Fruit fly (Drosophila melanogaster) whole organism, larva: Measurements from ENCODE around the gene CG32425.

Source experiments
- noc ChIP-seq: fragments of 200-800 bp; sonication (Bioruptor generic); optimal IDR thresholded peaks from 3 replicates; lab custom pipeline; 2019; ENCODE audit warnings: missing biosample characterization, mild to moderate bottlenecking, missing genetic modification characterization, moderate library complexity

Gene CG32425

DNA sequence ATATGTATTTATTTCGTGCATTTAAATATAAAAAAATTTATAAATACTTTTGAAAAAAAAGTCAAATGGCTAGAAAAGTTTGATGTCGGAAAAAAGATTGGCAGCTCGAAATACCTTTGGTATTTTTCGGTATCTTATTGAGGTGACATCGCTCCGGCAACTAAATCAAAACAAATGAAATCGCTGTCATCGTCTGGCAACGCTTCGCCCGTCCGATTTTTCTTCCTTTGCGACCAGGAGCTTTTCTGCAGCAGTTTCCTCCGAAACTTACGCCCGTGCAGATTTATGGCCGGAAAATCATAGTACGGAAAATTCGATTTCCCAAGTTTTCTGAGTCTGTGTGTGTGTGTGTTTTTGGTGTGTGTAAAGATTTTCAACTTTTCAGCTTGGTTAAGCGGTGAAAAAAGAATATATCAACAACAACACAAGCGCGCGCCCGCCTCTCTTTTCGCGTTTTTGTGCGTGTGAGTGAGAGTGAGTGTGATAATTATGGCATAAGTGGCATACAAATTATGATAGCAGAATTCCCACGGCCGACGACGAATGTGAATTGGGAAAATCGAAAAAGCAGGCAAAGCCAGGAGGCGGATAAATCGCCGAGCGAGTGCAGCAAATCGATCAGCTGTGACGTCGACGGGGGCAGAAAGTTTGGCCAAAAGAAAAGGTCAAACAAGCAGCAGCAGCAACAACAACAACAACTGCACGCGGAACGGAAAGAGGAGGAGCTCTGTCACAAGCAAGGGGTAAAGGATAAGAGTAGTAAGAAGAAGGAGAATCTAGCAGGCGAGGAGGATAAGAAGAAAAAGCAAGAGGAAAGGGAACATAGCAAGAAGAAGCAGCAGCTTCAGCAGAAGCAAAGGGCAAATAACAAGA lies at the start of gene CG32425:
Gene CG32425 (plus strand): TSS at position 200 of the 873 bp plus-strand sequence.
- TF ChIP-seq noc (tag; lab: Kevin White, UChicago), result no peak

DNA sequence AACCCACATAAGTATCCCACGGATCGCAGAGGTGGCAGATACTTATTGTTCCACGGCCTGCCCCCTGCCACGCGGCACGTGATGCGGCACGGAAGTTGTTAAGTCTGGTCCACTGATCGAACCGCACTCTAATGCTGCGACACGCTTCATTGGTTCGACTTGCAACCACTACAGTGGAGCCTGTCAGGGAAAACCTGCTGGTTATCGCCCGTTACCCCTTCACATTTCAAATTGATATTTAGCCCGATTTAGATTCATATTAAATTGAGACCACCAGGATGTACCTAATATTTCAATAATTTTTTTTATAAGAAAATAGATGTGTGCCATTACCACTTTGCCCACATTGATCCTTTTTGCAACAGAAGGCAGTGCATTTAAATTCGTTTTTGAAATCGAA lies 49.8 kb upstream of the CG32425 start:
- no peak for TF ChIP-seq noc (tag; lab: Kevin White, UChicago)

DNA sequence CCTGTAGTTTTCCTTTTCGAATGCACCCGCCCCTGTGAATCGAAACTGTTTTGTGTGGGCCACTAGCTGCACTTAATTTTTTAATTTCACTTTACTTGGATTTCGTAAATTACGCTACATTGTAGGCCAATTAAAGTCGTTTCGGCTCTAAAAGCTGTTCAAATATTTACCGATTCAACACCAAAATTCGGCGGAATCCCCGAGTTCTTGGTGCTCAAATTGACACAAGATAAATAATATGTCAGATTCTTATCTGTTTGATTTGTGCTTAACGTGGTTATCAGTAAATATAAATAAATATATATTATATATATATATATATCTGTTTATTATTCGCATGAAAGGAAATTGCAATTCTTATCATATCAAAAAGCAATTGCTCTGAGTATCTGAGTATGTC lies 49.2 kb upstream of the CG32425 start:
- TF ChIP-seq noc (tag; lab: Kevin White, UChicago), result peak; percentile 25

DNA sequence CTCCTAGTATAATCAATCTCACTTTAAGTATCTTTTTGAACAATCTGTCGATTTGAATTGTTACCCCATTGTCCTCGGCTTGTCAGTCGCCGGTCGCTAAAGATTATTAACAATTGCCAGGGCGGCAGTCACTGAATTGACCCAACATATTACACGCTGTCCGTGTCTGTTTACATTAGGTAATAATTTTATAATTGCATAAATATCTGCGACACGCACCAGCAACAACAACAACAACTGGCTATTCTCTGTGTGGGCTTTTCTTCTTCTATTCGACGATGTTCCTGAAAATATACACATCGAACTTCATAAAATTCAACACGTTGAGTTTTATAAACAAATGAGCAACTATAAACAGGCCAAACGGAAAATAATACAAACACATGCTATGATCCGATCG lies 48.4 kb upstream of the CG32425 start:
- no peak for TF ChIP-seq noc (tag; lab: Kevin White, UChicago)

DNA sequence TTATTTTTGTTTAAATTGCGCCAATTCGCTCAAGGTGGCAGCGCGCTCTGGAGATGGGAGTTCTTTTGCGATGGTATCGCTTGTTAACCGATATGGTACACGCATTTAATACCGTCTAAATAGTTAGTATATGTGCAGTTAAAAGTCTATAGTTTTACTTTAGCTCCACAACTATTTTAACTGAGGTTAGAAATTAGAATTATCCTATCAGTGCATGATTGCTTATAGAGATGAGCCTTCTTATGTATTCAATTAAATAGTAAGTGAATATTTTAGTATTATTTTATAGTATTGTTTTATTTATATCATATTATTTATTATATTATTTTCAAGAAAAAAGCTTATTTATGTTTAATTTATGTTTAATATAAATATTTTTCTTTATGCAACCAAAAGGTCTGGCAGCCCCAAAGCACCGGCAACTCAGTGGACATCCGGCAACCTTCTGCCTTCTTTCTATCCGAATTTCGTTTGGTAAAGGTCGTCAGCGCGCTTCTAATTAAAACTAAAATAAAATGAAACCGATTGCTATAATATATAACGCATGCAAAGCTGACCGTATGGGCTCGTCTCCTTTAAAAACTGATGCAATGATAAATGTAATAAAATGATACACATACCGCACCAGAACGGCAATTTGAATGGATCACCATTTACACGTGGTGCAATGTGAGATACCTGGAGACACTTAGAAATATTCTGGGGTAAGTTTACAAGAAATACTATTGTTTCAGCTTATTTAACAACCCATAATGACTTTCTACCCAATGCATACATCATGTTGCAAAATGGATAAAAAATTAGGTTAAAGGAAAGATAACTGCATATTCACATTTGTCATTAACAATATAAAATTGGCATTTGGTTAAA lies 44.1 kb upstream of the CG32425 start, which contains the start of gene CG5199:
Gene CG5199 (minus strand): TSS at position 52 of the 870 bp plus-strand sequence.
- TF ChIP-seq noc (tag; lab: Kevin White, UChicago), result peak; percentile 64

DNA sequence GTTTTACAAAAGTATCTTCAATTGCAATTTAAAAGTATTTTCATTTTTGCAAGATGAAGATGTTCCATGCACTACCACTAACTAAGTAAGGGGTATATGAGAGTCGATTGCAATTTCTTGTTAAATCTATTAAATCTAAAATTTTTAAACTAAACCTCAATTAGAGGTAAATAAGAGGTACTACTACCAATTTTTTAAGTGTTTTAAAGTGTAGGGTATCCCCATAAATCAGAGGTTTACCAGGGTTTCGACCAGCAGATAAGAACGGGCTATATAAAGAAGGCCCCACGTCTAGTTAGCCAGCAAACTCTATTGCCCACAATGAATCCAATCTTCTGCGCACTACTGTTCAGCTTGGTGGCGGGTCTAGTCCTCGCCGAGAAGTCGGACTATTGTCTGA lies 36.7 kb upstream of the CG32425 start, which contains the start of gene mag:
Gene mag (plus strand): TSS at position 301 of the 400 bp plus-strand sequence.
- TF ChIP-seq noc (tag; lab: Kevin White, UChicago), result no peak

DNA sequence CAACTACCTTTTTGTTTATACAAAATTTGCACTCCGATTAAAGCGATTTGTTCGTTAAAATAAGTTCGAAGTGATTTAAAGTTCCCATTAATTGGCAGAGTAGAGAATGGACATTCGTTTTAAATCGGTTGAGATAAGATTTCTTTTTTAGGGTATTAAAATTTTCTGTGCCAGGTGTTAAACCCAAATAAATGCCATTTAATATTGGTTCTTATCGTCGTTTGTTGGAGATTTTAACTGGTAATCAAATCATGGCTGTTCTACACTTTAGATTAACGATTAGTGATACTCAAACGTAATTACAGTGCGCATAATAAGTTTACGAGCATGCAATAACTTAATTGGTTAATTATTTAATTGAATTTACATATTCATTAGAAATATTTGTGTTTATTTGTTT lies 34.7 kb upstream of the CG32425 start:
- TF ChIP-seq noc (tag; lab: Kevin White, UChicago), result peak; percentile 34

DNA sequence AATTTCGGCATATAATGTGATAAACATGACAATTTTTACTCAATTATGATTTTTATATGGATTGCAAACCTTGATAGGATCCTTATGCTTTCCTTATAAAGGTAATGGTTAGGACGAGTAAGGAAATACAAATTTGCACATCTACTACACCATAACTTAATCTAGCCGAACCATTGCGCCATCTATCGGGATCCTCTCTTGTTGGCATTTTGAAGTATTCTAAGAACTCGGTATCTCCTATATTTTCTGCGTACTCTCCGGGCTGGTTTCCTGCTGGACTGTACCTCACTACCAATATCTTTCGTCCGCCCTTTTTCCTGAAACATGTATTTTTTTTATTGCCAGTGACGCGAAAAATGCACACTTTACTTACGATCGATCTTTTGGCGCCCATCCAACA lies 32.4 kb upstream of the CG32425 start, which contains the start of gene atk:
Gene atk (minus strand): TSS at position 186 of the 400 bp plus-strand sequence.
- no peak for TF ChIP-seq noc (tag; lab: Kevin White, UChicago)

DNA sequence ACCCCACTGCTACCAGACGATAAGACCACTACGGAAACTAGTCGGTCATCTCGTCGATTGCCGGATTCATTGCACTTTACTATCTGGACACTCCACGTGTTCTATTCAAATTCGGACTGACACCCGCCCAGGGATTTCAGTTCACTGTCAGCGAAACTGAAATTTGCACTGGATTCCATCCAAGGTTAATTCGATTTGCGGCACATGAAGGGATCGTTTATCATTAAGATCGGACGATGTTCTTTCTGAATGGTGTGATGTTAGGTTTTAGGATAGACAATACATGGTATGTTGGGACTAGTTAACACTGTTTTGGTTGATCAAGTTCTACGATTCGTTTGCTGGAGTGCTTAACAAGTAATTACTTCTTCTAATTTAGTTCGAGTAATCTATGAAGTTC lies 31.2 kb upstream of the CG32425 start, which contains the start of gene CG42764:
Gene CG42764 (minus strand): TSS at position 101 of the 400 bp plus-strand sequence.
- TF ChIP-seq noc (tag; lab: Kevin White, UChicago), result no peak

DNA sequence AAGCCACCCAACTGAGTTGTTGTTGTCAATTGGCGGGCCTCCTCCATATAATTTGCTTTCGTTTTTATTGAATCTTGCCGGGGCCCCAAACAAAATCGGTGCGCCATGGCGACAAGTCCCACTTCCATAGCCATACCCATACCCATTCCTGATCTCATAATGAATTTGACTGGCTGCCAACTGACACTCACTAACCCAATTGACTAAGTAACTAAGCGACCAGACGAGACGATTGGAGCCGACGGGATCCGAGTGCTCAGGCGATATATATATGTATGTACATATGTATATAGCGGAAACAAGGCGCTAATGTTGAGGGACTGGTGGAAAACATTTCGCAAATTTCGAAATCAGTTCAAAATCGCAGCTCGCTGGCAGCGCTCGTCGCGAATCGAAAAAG lies 30.5 kb upstream of the CG32425 start, which contains the start of gene Tdh:
Gene Tdh (plus strand): TSS at position 346 of the 400 bp plus-strand sequence.
- TF ChIP-seq noc (tag; lab: Kevin White, UChicago), result no peak

DNA sequence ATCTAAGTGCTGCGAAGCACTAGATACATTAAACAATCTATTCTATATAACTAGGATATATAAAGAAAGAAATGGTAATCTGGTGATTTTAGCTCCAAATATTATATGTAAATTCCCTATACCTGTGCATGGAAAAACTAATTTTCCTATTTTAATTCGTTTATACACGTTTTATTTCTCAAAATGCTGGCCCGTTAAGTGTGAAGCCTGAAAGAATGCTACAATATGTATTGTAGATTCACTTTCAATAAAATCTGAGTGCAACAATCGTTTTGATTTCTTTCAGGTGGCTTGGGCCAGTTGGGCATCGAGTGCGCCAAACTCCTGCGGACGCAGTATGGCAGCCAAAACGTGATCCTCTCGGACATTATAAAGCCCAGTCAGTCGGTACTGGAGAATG lies 29.7 kb upstream of the CG32425 start:
- no peak for TF ChIP-seq noc (tag; lab: Kevin White, UChicago)

DNA sequence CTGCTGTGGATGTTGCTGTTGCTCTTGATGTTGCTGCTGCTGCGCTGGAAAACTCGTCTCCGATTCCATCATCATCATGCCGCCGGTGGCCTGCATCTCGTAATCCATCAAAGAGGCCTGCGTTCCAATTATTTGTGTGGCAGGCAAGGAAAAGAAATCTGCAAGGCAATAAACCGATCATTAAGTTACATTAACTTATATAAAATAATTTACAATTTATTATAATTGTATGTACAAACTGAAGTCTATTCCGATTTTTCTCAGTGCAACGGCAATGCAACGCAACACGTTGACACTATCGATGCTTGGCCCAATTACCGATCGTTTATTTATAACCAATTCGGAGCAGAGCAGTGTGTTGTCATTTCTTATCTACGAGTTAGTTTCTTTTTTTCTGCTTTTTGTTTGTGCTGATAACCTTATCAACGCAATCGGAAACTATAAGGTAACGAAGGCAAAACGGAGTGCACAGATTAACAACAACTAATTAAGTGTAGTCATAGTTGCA lies 26.1 kb upstream of the CG32425 start:
- TF ChIP-seq noc (tag; lab: Kevin White, UChicago), result no peak

DNA sequence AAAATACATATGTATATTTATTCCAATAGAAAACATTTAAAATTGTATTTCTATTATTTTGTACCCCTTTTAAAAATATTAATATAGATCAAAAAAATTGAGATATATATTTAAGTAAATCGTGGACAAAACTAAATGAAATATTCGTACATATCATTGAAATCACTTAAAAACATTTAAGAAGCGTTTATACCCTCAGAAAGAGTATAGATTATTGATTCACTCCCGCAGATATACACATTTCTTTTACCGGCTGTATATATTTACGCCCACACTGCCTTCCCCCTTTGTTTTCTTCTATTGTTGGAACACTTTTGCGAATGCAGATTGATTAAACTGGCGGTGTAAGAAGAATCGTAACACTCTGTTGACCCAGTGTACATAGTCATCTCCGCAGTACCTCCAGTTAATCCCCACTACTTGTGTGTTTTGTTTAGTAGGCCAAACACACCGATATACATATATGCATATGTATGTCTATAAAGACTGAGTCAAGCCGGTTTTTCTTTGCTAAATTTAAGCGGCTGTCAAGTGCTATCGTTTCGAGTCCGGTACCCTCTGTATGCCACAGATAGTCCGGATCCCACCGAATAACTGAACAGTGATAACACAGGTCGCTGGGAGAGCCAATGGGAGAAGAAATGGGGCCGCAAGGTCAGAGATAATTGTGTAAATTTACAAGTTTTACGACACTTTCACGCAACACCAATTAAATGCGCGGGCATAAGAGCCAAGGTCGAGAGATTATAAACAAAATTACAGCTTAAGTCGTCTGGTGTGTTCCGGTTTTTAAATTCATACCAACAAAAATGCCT lies 25.4 kb upstream of the CG32425 start:
- TF ChIP-seq noc (tag; lab: Kevin White, UChicago), result peak; percentile 75

DNA sequence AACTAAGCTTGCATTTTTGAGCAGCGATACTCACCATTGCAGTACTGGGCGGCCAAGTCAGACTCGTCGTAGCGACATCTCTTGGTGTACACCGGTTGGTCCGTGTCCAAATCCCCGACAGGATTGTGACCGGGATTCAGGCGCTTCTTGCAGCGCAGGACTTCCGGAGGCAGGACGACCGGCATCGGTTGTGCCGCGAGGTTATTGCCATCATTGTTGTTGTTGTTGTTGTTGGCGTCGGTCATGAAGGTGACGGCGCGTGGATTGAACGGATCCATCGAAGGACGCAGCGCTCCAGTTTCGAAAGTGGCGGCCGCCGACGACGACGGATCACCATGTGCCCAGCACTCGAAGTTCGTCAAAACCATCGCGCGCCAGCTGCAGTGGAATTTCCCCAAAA lies 24.5 kb upstream of the CG32425 start:
- TF ChIP-seq noc (tag; lab: Kevin White, UChicago), result no peak
